Fruit fly (Drosophila melanogaster) S2 (cell line): Measurements from ENCODE around the gene CG34129.

Experiments
- CG8478 ChIP-seq: fragments of >200 bp; optimal IDR thresholded peaks from 2 replicates; lab custom pipeline; 2018
- CTCF ChIP-seq, 2 experiments: fragments of >200 bp; optimal IDR thresholded peaks; 2 replicates each; lab custom pipeline; 2018

The CG34129 gene

DNA sequence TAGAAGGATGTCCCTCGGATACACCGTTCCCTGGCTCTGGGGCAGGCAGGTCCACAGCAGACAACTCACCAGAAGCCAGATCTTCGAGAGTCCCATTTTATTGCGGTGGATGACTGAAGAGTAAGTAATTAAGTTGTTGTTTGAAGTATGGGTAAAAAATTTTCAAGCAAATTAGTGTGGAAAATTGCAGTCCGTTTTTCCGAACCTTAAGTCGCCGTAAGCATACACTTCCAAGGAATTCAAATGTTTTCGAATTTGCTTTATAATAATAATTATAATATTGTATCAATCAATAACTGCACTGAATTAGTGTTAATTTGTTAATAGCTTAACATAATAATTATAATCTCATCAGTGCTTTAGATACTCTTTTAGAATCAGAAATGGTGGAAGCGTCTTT is at the start of gene CG34129:
Gene CG34129, minus strand, starts transcription at position 101 of the 400 bp plus-strand sequence.
- no peak for TF ChIP-seq CTCF (optimal IDR thresholded peaks at IDR 0.05; lab: Kevin White, UChicago)
- TF ChIP-seq CG8478: no peak

DNA sequence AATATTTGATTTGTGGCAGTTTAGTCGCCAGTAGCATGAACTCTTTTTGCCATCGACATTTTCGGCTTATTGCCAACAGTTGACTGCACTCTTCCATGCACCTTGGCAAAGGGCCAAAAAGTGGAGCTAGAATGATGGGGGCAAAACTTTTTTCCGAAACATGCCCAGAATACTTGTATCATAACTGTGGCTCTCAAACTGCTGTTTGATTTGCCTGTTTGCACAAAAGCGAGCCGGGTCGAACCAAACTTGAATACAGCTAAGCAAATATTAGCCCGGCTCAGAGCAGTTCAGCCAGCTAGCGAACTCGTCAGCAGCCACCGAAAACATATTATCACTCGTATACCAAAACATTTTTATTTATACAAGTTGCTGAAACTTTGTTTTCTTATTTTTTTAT is 47.9 kb upstream of the CG34129 start:
- TF ChIP-seq CG8478 (no peak), CTCF (optimal IDR thresholded peaks at IDR 0.05; lab: Kevin White, UChicago) (no peak)

DNA sequence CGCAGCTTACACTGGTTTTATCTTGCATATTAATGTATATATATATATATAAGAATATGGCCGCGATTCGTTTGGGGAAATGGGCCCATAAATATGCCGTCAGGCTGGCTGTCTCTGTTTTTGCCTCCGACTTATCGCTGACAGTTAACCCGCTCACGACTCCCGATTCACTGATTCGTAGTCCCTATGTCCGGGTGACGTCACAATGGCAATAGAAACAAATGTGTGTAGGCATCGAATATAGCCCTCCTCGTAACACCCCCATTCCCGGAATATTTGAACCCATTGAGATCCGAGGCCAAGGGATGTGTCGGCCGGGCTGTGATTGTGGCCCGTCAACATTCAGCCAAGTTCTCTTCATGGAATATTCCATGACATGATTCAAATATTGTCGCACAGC is 46.5 kb upstream of the CG34129 start:
- TF ChIP-seq CG8478 (no peak), CTCF (optimal IDR thresholded peaks at IDR 0.05; lab: Kevin White, UChicago) (no peak)

DNA sequence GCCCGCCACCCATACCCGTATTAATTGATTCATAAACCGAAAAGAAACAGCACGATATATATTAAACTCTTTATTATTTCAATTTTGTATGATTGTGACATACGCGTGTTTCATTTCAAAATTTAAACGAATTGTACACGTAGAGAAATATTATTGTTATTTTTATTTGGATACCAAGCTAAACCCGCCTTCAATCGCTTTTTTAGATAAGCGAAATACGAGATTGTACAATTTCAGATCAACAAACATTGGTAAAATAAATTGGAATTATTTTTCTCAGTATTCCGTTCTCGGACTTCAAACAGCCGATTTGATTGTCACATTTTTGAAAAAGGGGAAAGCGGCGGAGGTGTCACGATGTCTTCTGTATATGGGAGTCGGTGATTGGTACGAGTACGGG is 44.0 kb upstream of the CG34129 start:
- TF ChIP-seq CTCF (optimal IDR thresholded peaks at IDR 0.05; lab: Kevin White, UChicago): no peak
- TF ChIP-seq CG8478: no peak

DNA sequence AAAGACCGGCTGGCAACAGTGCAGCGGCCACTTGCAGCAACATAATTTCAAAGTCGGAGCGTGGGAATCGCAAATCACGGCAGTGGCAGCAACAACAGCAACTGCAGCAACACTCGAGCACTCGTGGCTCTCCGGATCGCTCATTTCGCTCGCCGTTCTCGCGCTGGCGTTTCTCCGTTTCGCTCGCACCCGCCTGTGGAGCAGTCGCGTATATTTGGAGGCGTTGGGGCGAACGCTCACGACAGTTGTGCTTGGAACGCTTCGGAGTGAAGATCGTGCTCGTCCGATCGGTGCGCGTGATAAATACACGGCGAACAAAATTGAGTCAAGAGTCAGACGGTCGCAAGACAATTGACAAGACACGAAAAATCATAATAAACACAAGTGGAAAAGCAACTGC is 39.0 kb upstream of the CG34129 start, which contains the start of gene CG12290:
Gene CG12290, plus strand, starts transcription at position 233 of the 400 bp plus-strand sequence.
- no peak for TF ChIP-seq CTCF (optimal IDR thresholded peaks at IDR 0.05; lab: Kevin White, UChicago)
- no peak for TF ChIP-seq CG8478

DNA sequence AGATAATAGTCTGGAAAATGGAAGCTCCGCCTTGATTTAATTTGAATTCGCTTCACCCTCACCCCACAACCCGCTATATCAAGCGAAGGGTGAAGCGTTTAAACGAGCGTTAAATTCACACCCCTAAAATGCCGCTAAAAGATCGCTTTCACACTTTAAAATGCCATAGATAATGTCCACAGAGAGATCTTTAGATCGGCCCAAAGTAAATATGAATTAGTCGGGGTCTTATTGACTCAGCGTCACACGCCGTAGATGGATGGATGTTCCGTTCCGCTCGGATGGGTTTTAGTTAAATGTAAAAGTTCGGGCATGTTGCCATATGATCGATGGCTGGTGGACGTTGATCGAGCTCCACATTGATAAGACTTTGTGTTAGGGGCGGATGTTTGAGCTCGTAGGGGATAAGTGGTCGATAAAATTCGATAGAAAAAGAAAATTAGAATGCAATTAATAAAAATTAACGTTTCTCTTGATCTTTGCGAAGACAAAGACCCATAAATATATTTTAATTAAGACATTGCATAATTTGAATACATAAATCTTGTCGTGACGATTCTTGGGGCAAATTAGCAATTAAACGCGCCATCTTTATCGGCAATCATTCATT is 37.1 kb upstream of the CG34129 start:
- TF ChIP-seq CG8478 (no peak), CTCF (optimal IDR thresholded peaks at IDR 0.05; lab: Kevin White, UChicago) (no peak)

DNA sequence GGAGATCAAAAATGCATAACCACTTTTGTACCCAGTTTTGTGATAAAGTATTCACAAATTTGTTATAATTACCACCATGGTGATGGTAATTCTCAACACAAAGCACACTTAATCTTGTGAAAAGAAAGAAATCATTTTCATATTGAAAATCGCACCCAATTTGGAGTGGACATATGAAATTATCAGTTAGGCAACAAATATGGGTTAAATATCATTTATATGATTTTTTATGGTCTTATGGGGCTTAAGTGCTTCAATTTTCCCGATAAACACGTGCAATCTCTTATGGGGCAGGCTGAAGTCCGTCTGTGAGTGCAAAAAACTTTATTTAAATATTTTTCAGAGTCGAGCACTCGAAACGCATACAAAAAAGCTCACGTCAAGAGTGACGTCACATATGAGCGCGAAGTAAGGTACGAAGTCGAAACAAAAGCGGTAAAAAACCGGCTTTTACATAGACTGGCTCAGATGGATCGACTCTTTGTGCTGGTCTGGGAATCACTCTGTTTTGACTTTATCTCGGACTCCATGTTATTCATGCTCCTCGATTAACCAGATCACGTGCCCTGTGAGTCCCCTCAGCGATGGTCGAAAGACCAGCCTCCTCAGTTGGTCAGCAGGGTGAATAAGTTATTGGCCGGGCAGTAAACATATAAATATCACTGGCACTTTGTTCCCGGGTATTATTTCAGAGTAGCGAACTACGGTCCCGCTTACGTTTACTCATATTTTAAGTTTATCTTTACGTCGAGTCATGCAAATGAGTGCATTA is 35.7 kb upstream of the CG34129 start:
- no peak for TF ChIP-seq CG8478
- no peak for TF ChIP-seq CTCF (optimal IDR thresholded peaks at IDR 0.05; lab: Kevin White, UChicago)

DNA sequence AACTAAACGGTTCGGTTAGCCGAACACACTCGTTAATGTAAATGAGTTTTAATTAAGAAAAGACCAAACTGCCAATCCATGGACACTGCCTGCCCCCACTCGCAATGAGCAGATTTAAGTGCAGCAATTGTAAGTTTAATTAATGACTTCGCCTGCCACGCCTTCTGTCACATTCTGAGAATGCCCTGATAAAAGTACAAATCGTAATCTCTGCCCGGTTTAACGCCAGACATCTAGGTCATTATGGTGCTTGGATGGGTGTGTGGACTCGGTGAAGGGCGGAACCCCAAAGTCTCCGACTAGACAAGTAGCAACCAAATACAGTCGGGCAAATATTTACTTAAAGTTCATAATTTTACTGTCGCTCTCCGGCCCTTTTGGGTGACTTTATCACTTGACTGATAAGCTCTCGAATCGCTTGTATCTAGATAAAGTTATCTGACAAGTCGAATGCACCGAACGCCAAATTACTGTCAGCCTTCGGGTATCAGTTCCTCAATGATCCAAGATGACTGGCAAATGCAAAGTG is 31.2 kb upstream of the CG34129 start:
- TF ChIP-seq CG8478: no peak
- TF ChIP-seq CTCF (optimal IDR thresholded peaks at IDR 0.05; lab: Kevin White, UChicago): no peak

DNA sequence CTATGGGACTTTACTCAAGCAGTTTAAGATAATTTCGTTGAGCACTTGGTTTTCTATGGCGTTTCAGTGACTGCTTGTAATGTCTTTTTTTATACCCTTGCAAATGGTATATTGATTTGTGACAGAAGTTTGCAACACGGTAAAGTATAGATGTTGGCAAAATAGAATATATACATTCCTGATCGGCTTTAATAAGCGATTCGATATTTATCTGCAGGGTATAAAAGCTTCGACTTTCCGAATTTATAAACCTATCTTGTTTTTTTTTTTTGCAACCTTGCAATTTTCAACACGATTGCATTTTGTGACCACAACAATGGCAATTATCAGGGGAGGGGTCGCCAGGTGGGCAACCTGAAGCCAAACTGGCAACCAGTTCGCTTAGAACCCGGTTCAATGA is 23.3 kb upstream of the CG34129 start:
- TF ChIP-seq CTCF (optimal IDR thresholded peaks at IDR 0.05; lab: Kevin White, UChicago) (no peak), CG8478 (no peak)

DNA sequence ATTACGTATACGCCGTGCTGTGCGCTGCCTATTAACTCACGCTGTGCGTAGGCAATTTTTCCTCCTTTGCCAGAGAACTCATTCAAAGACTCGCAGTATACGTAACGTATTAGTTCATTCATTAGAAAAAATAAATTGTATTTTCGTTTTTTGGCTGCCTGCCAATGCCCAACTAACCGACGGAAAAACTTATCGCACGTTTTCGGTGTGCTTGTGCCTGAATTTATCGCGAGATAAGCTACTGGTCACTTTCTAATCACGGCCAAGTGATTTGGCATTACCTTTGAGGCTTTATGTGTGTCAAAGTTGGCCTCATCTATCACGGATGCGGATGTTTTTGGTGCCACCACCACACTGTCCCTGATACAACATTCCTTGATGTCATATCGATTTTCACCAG is 21.9 kb upstream of the CG34129 start:
- TF ChIP-seq CG8478: no peak
- no peak for TF ChIP-seq CTCF (optimal IDR thresholded peaks at IDR 0.05; lab: Kevin White, UChicago)

DNA sequence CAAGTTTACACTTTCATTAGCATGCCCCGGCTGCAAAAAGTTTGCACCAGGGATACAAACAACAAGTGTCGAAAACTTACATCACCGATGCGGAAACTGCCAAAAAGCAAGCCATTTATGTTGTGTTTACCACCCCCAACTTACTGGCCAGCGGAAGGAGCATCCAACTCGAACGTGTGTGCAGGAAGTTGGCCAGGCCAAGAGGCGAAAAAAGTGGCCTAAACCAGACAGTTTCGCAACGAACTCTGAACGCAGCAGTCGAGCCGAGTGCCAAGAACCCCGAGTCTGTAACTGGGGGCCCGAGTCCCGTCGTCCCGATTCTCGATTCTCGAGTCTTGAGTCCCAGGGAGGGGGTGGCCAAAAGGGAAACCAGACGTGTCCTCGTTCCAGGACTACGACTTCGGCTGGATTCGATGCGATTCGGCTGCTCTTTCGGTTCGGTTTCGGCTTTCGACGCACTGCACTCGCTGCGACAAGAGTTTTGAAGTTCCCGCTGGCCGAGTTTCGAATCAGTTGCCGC is 4.0 kb upstream of the CG34129 start:
- TF ChIP-seq CG8478 (no peak), CTCF (optimal IDR thresholded peaks at IDR 0.05; lab: Kevin White, UChicago) (no peak)

DNA sequence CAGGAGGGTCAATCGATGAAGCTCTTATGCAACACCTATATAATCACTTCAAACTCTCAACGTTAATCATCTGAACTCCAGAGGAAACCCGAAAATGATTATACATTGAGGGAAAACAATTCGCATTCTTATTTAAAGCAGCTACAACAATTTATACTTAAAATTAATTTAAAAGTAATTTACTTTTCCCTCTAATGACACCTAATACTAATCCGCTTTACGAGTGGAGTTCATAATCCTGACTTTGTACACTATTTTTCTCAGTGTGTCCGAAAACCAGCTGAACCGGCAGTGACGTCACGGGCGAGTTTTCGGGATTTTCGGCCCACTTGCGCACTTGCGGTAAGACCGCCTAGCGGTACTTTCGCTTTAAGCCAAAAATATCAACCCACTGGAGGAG is 1.3 kb upstream of the CG34129 start:
- no peak for TF ChIP-seq CG8478
- no peak for TF ChIP-seq CTCF (optimal IDR thresholded peaks at IDR 0.05; lab: Kevin White, UChicago)

DNA sequence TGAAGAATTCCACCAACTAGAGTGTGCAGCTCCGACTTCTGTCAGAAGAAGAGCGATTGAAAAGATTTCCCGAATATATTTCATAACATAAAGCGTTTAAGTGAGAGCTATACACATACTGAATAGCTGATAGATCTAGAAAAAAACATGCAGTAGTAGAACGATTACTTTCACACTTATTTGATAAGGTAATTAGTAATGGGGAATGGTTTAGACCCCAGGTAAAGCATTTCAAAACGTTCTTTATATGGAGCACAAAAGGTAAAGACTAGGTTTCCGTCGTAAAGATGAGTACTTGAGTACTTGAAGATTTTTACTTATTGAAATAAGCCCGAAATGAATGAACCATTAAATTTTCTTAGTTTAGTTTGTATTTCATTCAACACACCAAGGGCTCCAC is 1.1 kb downstream of the CG34129 start, which contains the start of gene CG34130:
Gene CG34130, minus strand, starts transcription at position 101 of the 400 bp plus-strand sequence.
- TF ChIP-seq CTCF (optimal IDR thresholded peaks at IDR 0.05; lab: Kevin White, UChicago) (no peak), CG8478 (no peak)

DNA sequence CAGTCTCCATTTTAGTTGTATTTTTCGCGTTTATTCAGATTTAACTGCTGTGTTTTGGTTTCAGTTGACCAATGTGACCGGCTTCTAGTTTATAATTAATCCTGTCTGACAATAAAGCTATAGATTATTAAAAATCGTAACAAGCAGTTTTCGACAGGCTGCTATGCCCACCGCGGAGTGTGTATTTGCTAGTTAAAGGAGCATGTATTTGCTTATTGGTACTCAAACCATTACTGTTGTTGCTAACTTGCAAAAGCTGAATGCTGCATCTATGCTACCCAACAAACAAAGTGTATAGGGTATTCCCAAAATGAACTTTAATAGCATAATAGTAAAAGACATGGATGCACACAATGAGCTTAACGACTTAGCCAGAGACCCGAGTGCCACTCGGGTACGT is 2.3 kb downstream of the CG34129 start, which contains the start of gene CG6073:
Gene CG6073, minus strand, starts transcription at position 100 of the 400 bp plus-strand sequence.
- no peak for TF ChIP-seq CG8478
- TF ChIP-seq CTCF (optimal IDR thresholded peaks at IDR 0.05; lab: Kevin White, UChicago): peak; percentile 53 to 55

DNA sequence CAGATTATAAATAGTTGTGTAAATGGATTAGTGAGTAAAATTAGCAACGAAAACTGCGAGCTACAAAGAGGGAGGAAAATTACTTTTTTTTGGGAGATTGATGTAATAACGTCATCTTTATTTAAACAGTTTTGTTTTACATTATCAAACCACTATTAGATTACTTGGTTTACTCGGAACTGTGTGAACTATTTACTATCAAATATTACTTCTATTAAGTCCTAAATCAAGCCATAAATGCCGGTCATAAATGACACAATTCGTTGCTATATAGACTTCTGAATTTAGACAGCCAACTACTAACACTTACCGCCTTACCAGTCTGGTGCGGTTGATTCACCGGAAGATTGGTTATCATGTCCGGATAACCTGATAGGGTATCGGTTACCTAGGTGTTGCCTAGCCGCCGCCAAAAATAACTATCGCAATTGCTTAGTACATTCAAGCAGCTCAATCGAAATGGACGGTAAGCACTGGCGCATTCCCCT is 5.8 kb downstream of the CG34129 start, which contains the start of gene CG31086:
Gene CG31086, plus strand, starts transcription at position 51 of the 488 bp plus-strand sequence.
- no peak for TF ChIP-seq CTCF (optimal IDR thresholded peaks at IDR 0.05; lab: Kevin White, UChicago)
- TF ChIP-seq CG8478: no peak

DNA sequence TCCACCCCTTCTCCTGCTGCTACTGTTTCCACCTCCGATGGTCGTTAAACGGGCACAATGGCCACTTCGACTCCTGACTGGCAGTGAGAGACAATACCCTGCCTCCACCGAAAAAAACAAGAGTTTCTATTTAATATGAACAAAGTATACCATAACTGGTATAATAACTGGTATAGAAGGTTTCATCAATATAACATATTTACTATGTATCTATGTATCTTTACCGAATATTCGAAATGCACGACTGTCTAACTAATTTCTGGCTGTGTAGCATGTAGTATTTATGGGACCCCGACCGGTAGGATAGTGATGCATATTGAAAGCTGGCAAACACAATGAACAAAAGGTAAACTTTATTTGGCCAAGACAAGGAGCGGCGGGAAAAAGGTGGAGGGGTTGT is 9.0 kb downstream of the CG34129 start:
- no peak for TF ChIP-seq CG8478
- TF ChIP-seq CTCF (optimal IDR thresholded peaks at IDR 0.05; lab: Kevin White, UChicago): no peak
